In genomic region chr2L:18496834-18497233, dm6 we compare ENCODE assay signal across 1 fruit fly cellular context.
TF ChIP-seq lines count a peak whose summit lies in the region.

No protein-coding gene starts in this region.

TF ChIP-seq in whole organism, embryonic, 481 proteins besides CTCF, POLR2A, EP300 and RAD21 (continued from another document):
- TF ChIP-seq chif (GFP tag; optimal IDR thresholded peaks at IDR 0.05; lab: Kevin White, UChicago) (peak in 1 of 2 experiments; percentile 6), zf30C (GFP tag; optimal IDR thresholded peaks at IDR 0.05; lab: Kevin White, UChicago) (no peak), CG2875 (GFP tag; optimal IDR thresholded peaks at IDR 0.05; lab: Kevin White, UChicago) (peak; percentile 57), ro (GFP tag; IDR thresholded peaks at IDR 0.05; lab: Robert Waterston, UW) (no peak), ac (GFP tag; optimal IDR thresholded peaks at IDR 0.05; lab: Kevin White, UChicago) (peak; percentile 48), CG2712 (tag; optimal IDR thresholded peaks at IDR 0.05; lab: Kevin White, UChicago) (no peak), CG13287 (GFP tag; IDR thresholded peaks at IDR 0.05; lab: Robert Waterston, UW; ENCODE audit: partially characterized antibody) (no peak), CG1832 (GFP tag; optimal IDR thresholded peaks at IDR 0.05; lab: Kevin White, UChicago) (no peak), CG4707 (GFP tag; optimal IDR thresholded peaks at IDR 0.05; lab: Kevin White, UChicago) (peak; percentile 45), Sry-β (GFP tag; optimal IDR thresholded peaks at IDR 0.05; lab: Kevin White, UChicago) (peak; percentile 19), chn (GFP tag; optimal IDR thresholded peaks at IDR 0.05; lab: Kevin White, UChicago) (no peak), kni (GFP tag; optimal IDR thresholded peaks at IDR 0.05; lab: Kevin White, UChicago) (peak; percentile 75), CG33213 (GFP tag; optimal IDR thresholded peaks at IDR 0.05; lab: Kevin White, UChicago) (peak; percentile 0), fd64A (GFP tag; optimal IDR thresholded peaks at IDR 0.05; lab: Kevin White, UChicago) (peak; percentile 66), Asciz (GFP tag; optimal IDR thresholded peaks at IDR 0.05; lab: Kevin White, UChicago) (peak; percentile 67), CG31365 (tag; optimal IDR thresholded peaks at IDR 0.05; lab: Kevin White, UChicago) (peak; percentile 8), CG1233 (GFP tag; optimal IDR thresholded peaks at IDR 0.05; lab: Kevin White, UChicago) (peak; percentile 18), ci (GFP tag; IDR thresholded peaks at IDR 0.05; lab: Robert Waterston, UW) (peak; percentile 66; the same call in 2 of the 3 replicates), dmrt11E (tag; optimal IDR thresholded peaks at IDR 0.05; lab: Kevin White, UChicago) (no peak), bab2 (GFP tag; optimal IDR thresholded peaks at IDR 0.05; lab: Kevin White, UChicago) (peak; percentile 11), CG5180 (GFP tag; optimal IDR thresholded peaks at IDR 0.05; lab: Kevin White, UChicago) (peak; percentile 26), Sox102F (GFP tag; optimal IDR thresholded peaks at IDR 0.05; lab: Kevin White, UChicago) (peak; percentile 44), org-1 (GFP tag; optimal IDR thresholded peaks at IDR 0.05; lab: Kevin White, UChicago) (peak; percentile 23), oc (tag; optimal IDR thresholded peaks at IDR 0.05; lab: Kevin White, UChicago) (peak; percentile 20), Ets97D (GFP tag; optimal IDR thresholded peaks at IDR 0.05; lab: Kevin White, UChicago) (no peak), sc (optimal IDR thresholded peaks at IDR 0.05; lab: Kevin White, UChicago) (no peak), sc (GFP tag; optimal IDR thresholded peaks at IDR 0.05; lab: Kevin White, UChicago) (peak; percentile 26), HHEX (GFP tag; optimal IDR thresholded peaks at IDR 0.05; lab: Kevin White, UChicago) (peak; percentile 2), tll (GFP tag; optimal IDR thresholded peaks at IDR 0.05; lab: Kevin White, UChicago) (peak in 1 of 2 experiments; percentile 34), CG18764 (GFP tag; optimal IDR thresholded peaks at IDR 0.05; lab: Kevin White, UChicago) (no peak), CG11093 (GFP tag; IDR thresholded peaks at IDR 0.05; lab: Robert Waterston, UW) (peak; percentile 18; the same call in 1 of the 3 replicates), CG13296 (GFP tag; optimal IDR thresholded peaks at IDR 0.05; lab: Kevin White, UChicago) (no peak), Bteb2 (GFP tag; optimal IDR thresholded peaks at IDR 0.05; lab: Kevin White, UChicago) (no peak)
